Fruit fly (Drosophila melanogaster) whole organism, embryonic: Measurements from ENCODE around the gene CG13252.

ENCODE experiments used
- ATbp ChIP-seq: fragments of 200-800 bp; sonication (Bioruptor generic); optimal IDR thresholded peaks from 2 replicates; lab custom pipeline; 2017; ENCODE audit warnings: missing biosample characterization, mild to moderate bottlenecking, missing genetic modification characterization, missing genetic modification reagents
- Ada2b ChIP-seq: fragments of 200-800 bp; sonication (Bioruptor generic); IDR thresholded peaks from 2 replicates; pipeline ENCODE4 v1.3.6; 2022; ENCODE audit warnings: missing biosample characterization, missing genetic modification characterization
- Asciz ChIP-seq: fragments of 200-800 bp; sonication (Bioruptor generic); optimal IDR thresholded peaks from 2 replicates; lab custom pipeline; 2017; ENCODE audit warnings: missing biosample characterization, mild to moderate bottlenecking, missing genetic modification characterization, missing genetic modification reagents
- Bgb ChIP-seq: fragments of 200-800 bp; sonication (Bioruptor generic); IDR thresholded peaks from 2 replicates; pipeline ENCODE4 v1.3.6; 2022; ENCODE audit warnings: missing biosample characterization, missing genetic modification characterization; ENCODE audit not compliant: partially characterized antibody
- CG10209 ChIP-seq: fragments of 200-800 bp; sonication (Bioruptor generic); optimal IDR thresholded peaks from 3 replicates; lab custom pipeline; 2017; ENCODE audit warnings: missing biosample characterization, mild to moderate bottlenecking, missing genetic modification characterization, missing genetic modification reagents
- CG14014 ChIP-seq: fragments of 200-800 bp; sonication (Bioruptor generic); IDR thresholded peaks from 2 replicates; pipeline ENCODE4 v1.3.6; 2022; ENCODE audit warnings: missing biosample characterization, missing genetic modification characterization
- CG16813 ChIP-seq: fragments of 200-800 bp; sonication (Bioruptor generic); IDR thresholded peaks from 3 replicates; pipeline ENCODE4 v1.3.6; 2022; ENCODE audit warnings: missing biosample characterization, missing genetic modification characterization; ENCODE audit not compliant: partially characterized antibody
- CG17912 ChIP-seq: fragments of 200-800 bp; sonication (Bioruptor generic); optimal IDR thresholded peaks from 2 replicates; lab custom pipeline; 2018; ENCODE audit warnings: missing biosample characterization, mild to moderate bottlenecking, missing genetic modification characterization
- CG18619 ChIP-seq: fragments of 200-800 bp; sonication (Bioruptor generic); optimal IDR thresholded peaks from 3 replicates; lab custom pipeline; 2017; ENCODE audit warnings: missing biosample characterization, mild to moderate bottlenecking, missing genetic modification characterization
- CG30020 ChIP-seq: fragments of 200-800 bp; optimal IDR thresholded peaks from 2 replicates; lab custom pipeline; 2019; ENCODE audit warnings: missing biosample characterization, mild to moderate bottlenecking, missing genetic modification characterization, moderate library complexity
- CG3065 ChIP-seq: fragments of 200-800 bp; sonication (Bioruptor generic); optimal IDR thresholded peaks from 2 replicates; lab custom pipeline; 2016; ENCODE audit warnings: missing biosample characterization, missing genetic modification characterization
- CG3281 ChIP-seq: fragments of 200-800 bp; sonication (Bioruptor generic); optimal IDR thresholded peaks from 3 replicates; lab custom pipeline; 2017; ENCODE audit warnings: missing biosample characterization, mild to moderate bottlenecking, missing genetic modification characterization
- CG4707 ChIP-seq: fragments of 200-800 bp; sonication (Bioruptor generic); optimal IDR thresholded peaks from 2 replicates; lab custom pipeline; 2018; ENCODE audit warnings: missing biosample characterization, mild to moderate bottlenecking, missing genetic modification characterization, moderate library complexity
- CG4820 ChIP-seq: fragments of 200-800 bp; sonication (Bioruptor generic); optimal IDR thresholded peaks from 3 replicates; lab custom pipeline; 2016; ENCODE audit warnings: missing biosample characterization, missing genetic modification characterization
- CG7786 ChIP-seq: fragments of 200-800 bp; sonication (Bioruptor generic); optimal IDR thresholded peaks from 2 replicates; lab custom pipeline; 2016; ENCODE audit warnings: missing biosample characterization, missing genetic modification characterization
- CG7928 ChIP-seq: fragments of 200-800 bp; sonication (Bioruptor generic); optimal IDR thresholded peaks from 2 replicates; lab custom pipeline; 2017; ENCODE audit warnings: missing biosample characterization, mild to moderate bottlenecking, missing genetic modification characterization
- CG9437 ChIP-seq: fragments of 200-800 bp; sonication (Bioruptor generic); optimal IDR thresholded peaks from 2 replicates; lab custom pipeline; 2018; ENCODE audit warnings: missing biosample characterization, mild to moderate bottlenecking, missing genetic modification characterization
- CG9609 ChIP-seq: fragments of 200-800 bp; sonication (Bioruptor generic); optimal IDR thresholded peaks from 3 replicates; lab custom pipeline; 2016; ENCODE audit warnings: missing biosample characterization, missing genetic modification characterization
- Deaf1 ChIP-seq: fragments of 200-800 bp; optimal IDR thresholded peaks from 3 replicates; lab custom pipeline; 2019; ENCODE audit warnings: missing biosample characterization, mild to moderate bottlenecking, missing genetic modification characterization, moderate library complexity
- E2f2 ChIP-seq: fragments of 200-800 bp; sonication (Bioruptor generic); IDR thresholded peaks from 2 replicates; pipeline ENCODE4 v1.3.6; 2022; ENCODE audit warnings: missing biosample characterization, missing genetic modification characterization
- Gug ChIP-seq: fragments of 200-800 bp; sonication (Bioruptor generic); IDR thresholded peaks from 4 replicates; pipeline ENCODE4 v1.3.6; 2022; ENCODE audit warnings: missing biosample characterization, missing genetic modification characterization
- H15 ChIP-seq: fragments of 200-800 bp; sonication (Bioruptor generic); IDR thresholded peaks from 3 replicates; pipeline ENCODE4 v1.3.6; 2022; ENCODE audit warnings: missing biosample characterization, missing genetic modification characterization
- HLH4C ChIP-seq: fragments of 200-800 bp; sonication (Bioruptor generic); IDR thresholded peaks from 3 replicates; pipeline ENCODE4 v1.3.6; 2022; ENCODE audit warnings: missing biosample characterization, missing genetic modification characterization; ENCODE audit not compliant: partially characterized antibody
- MBD-R2 ChIP-seq: fragments of 200-800 bp; sonication (Bioruptor generic); IDR thresholded peaks from 2 replicates; pipeline ENCODE4 v1.3.6; 2022; ENCODE audit warnings: missing biosample characterization, missing genetic modification characterization
- Xbp1 ChIP-seq: fragments of 200-800 bp; sonication (Bioruptor generic); optimal IDR thresholded peaks from 3 replicates; lab custom pipeline; 2016; ENCODE audit warnings: missing biosample characterization, mild to moderate bottlenecking, missing genetic modification characterization
- al ChIP-seq: fragments of 200-800 bp; sonication (Bioruptor generic); IDR thresholded peaks from 2 replicates; pipeline ENCODE4 v1.3.6; 2022; ENCODE audit warnings: missing biosample characterization, missing genetic modification characterization
- ato ChIP-seq: fragments of 200-800 bp; sonication (Bioruptor generic); IDR thresholded peaks from 2 replicates; pipeline ENCODE4 v1.3.6; 2022; ENCODE audit warnings: missing biosample characterization, missing genetic modification characterization; ENCODE audit not compliant: partially characterized antibody
- bcd ChIP-seq: fragments of 200-800 bp; sonication (Bioruptor generic); optimal IDR thresholded peaks from 2 replicates; lab custom pipeline; 2017; ENCODE audit warnings: missing biosample characterization, mild to moderate bottlenecking, missing genetic modification characterization
- btn ChIP-seq: fragments of 200-800 bp; sonication (Bioruptor generic); optimal IDR thresholded peaks from 2 replicates; lab custom pipeline; 2016; ENCODE audit warnings: missing biosample characterization, missing genetic modification characterization
- cas ChIP-seq: fragments of 200-800 bp; sonication (Bioruptor generic); IDR thresholded peaks from 2 replicates; pipeline ENCODE4 v1.3.6; 2022; ENCODE audit warnings: missing biosample characterization, missing genetic modification characterization
- cg ChIP-seq: fragments of 200-800 bp; sonication (Bioruptor generic); optimal IDR thresholded peaks from 3 replicates; lab custom pipeline; 2019; ENCODE audit warnings: missing biosample characterization, mild to moderate bottlenecking, missing genetic modification characterization, moderate library complexity
- chinmo ChIP-seq: fragments of 200-800 bp; sonication (Bioruptor generic); IDR thresholded peaks from 4 replicates; pipeline ENCODE4 v1.3.6; 2022; ENCODE audit warnings: missing biosample characterization, missing genetic modification characterization; ENCODE audit not compliant: partially characterized antibody
- crol ChIP-seq: fragments of 200-800 bp; sonication (Bioruptor generic); IDR thresholded peaks from 2 replicates; pipeline ENCODE4 v1.3.6; 2022; ENCODE audit warnings: missing biosample characterization, missing genetic modification characterization
- dmrt99B ChIP-seq: fragments of 200-800 bp; sonication (Bioruptor generic); optimal IDR thresholded peaks from 2 replicates; lab custom pipeline; 2018; ENCODE audit warnings: missing biosample characterization, mild to moderate bottlenecking, missing genetic modification characterization, moderate library complexity
- ewg ChIP-seq: fragments of 200-800 bp; sonication (Bioruptor generic); optimal IDR thresholded peaks from 3 replicates; lab custom pipeline; 2017; ENCODE audit warnings: mild to moderate bottlenecking, missing biosample characterization, missing genetic modification reagents, missing genetic modification characterization
- eyg ChIP-seq: fragments of 200-800 bp; sonication (Bioruptor generic); optimal IDR thresholded peaks from 3 replicates; lab custom pipeline; 2016; ENCODE audit warnings: missing biosample characterization, missing genetic modification characterization
- ham ChIP-seq: fragments of 200-800 bp; sonication (Bioruptor generic); IDR thresholded peaks from 2 replicates; pipeline ENCODE4 v1.3.6; 2022; ENCODE audit warnings: missing biosample characterization, missing genetic modification characterization
- hb ChIP-seq: fragments of 200-800 bp; sonication (Bioruptor generic); IDR thresholded peaks from 3 replicates; pipeline ENCODE4 v1.3.6; 2022; ENCODE audit warnings: missing biosample characterization, missing genetic modification characterization; ENCODE audit not compliant: partially characterized antibody
- hbn ChIP-seq: fragments of 200-800 bp; sonication (Bioruptor generic); IDR thresholded peaks from 2 replicates; pipeline ENCODE4 v1.3.6; 2022; ENCODE audit warnings: missing biosample characterization, missing genetic modification characterization; ENCODE audit not compliant: partially characterized antibody
- jing ChIP-seq: fragments of 200-800 bp; sonication (Bioruptor generic); optimal IDR thresholded peaks from 2 replicates; lab custom pipeline; 2018; ENCODE audit warnings: missing biosample characterization, mild to moderate bottlenecking, missing genetic modification characterization
- lola ChIP-seq, 3 experiments: fragments of >200 bp in 2 of 3; fragments of 200-800 bp in 1 of 3; sonication (Bioruptor generic) in 1 of 3; optimal IDR thresholded peaks; 2 replicates each; lab custom pipeline; 2017 to 2019; ENCODE audit warnings: missing biosample characterization in 3 of 3, missing genetic modification characterization in 3 of 3, mild to moderate bottlenecking in 1 of 3, moderate library complexity in 1 of 3
- nerfin-1 ChIP-seq: fragments of 200-800 bp; sonication (Bioruptor generic); optimal IDR thresholded peaks from 3 replicates; lab custom pipeline; 2019; ENCODE audit warnings: missing biosample characterization, mild to moderate bottlenecking, missing genetic modification characterization, moderate library complexity
- odd ChIP-seq: fragments of 200-800 bp; sonication (Bioruptor generic); optimal IDR thresholded peaks from 2 replicates; lab custom pipeline; 2017; ENCODE audit warnings: missing biosample characterization, mild to moderate bottlenecking, missing genetic modification characterization
- org-1 ChIP-seq: fragments of 200-800 bp; sonication (Bioruptor generic); optimal IDR thresholded peaks from 2 replicates; lab custom pipeline; 2017; ENCODE audit warnings: missing biosample characterization, missing genetic modification characterization
- sd ChIP-seq: fragments of 200-800 bp; sonication (Bioruptor generic); optimal IDR thresholded peaks from 3 replicates; lab custom pipeline; 2018; ENCODE audit warnings: missing biosample characterization, mild to moderate bottlenecking, missing genetic modification characterization, moderate library complexity
- sens ChIP-seq: fragments of 200-800 bp; sonication (Bioruptor generic); peaks from one replicate; lab custom pipeline; 2016; ENCODE audit warnings: missing biosample characterization, missing genetic modification characterization
- seq ChIP-seq: fragments of 200-800 bp; sonication (Bioruptor generic); IDR thresholded peaks from 2 replicates; pipeline ENCODE4 v1.3.6; 2022; ENCODE audit warnings: missing biosample characterization, missing genetic modification characterization
- tgo ChIP-seq: fragments of 200-800 bp; sonication (Bioruptor generic); IDR thresholded peaks from 3 replicates; pipeline ENCODE4 v1.3.6; 2022; ENCODE audit warnings: missing biosample characterization, missing genetic modification characterization
- ttk ChIP-seq: fragments of 200-800 bp; sonication (Bioruptor generic); IDR thresholded peaks from 2 replicates; pipeline ENCODE4 v2.1.2; 2022; ENCODE audit warnings: missing biosample characterization, missing genetic modification characterization
- wdn ChIP-seq: fragments of 200-800 bp; sonication (Bioruptor generic); IDR thresholded peaks from 2 replicates; pipeline ENCODE4 v1.3.6; 2022; ENCODE audit warnings: missing biosample characterization, missing genetic modification characterization
- wor ChIP-seq: fragments of 200-800 bp; sonication (Bioruptor generic); IDR thresholded peaks from 2 replicates; pipeline ENCODE4 v1.3.6; 2022; ENCODE audit warnings: missing biosample characterization, missing genetic modification characterization

CG13252 gene

dm6 chr3L:20695328-20695822, 35.0 kb upstream of the CG13252 start, which contains the start of gene kni (continued):
- TF ChIP-seq CG16813 (GFP tag; lab: Robert Waterston, UW) (no peak), ato (GFP tag; lab: Robert Waterston, UW) (no peak; the same call in 1 of the 2 replicates), al (no peak), CG3281 (GFP tag; lab: Kevin White, UChicago) (no peak), hbn (GFP tag; lab: Robert Waterston, UW) (0 out of 2 replicates have a peak, but pooled peaks have one; percentile 18), sens (GFP tag; lab: Kevin White, UChicago) (peak; percentile 72), nerfin-1 (tag; lab: Kevin White, UChicago) (no peak), dmrt99B (tag; lab: Kevin White, UChicago) (no peak), CG17912 (GFP tag; lab: Kevin White, UChicago) (no peak), MBD-R2 (GFP tag; lab: Robert Waterston, UW) (no peak), CG10209 (GFP tag; lab: Kevin White, UChicago) (no peak), jing (GFP tag; lab: Kevin White, UChicago) (no peak), Gug (GFP tag; lab: Robert Waterston, UW) (no peak), hb (GFP tag; lab: Robert Waterston, UW) (no peak), CG18619 (GFP tag; lab: Kevin White, UChicago) (no peak), Ada2b (no peak), chinmo (GFP tag; lab: Robert Waterston, UW) (peak; percentile 71; the same call in 1 of the 4 replicates), CG4820 (no peak), CG9437 (GFP tag; lab: Kevin White, UChicago) (no peak), CG14014 (GFP tag; lab: Robert Waterston, UW) (no peak), HLH4C (0 out of 3 replicates have a peak, but pooled peaks have one; percentile 34), Asciz (GFP tag; lab: Kevin White, UChicago) (no peak), bcd (GFP tag; lab: Kevin White, UChicago) (no peak), lola (GFP tag; optimal IDR thresholded peaks at IDR 0.05; lab: Kevin White, UChicago) (no peak), cas (no peak), wdn (GFP tag; lab: Robert Waterston, UW) (no peak), Xbp1 (no peak), E2f2 (GFP tag; lab: Robert Waterston, UW) (no peak), odd (GFP tag; lab: Kevin White, UChicago) (no peak), org-1 (GFP tag; lab: Kevin White, UChicago) (no peak), ham (GFP tag; lab: Robert Waterston, UW) (no peak), CG7786 (no peak), CG30020 (tag; lab: Kevin White, UChicago) (no peak), crol (GFP tag; lab: Robert Waterston, UW) (no peak), cg (GFP tag; lab: Kevin White, UChicago) (peak; percentile 89), CG7928 (GFP tag; lab: Kevin White, UChicago) (no peak), Deaf1 (tag; lab: Kevin White, UChicago) (peak; percentile 81), CG3065 (no peak), CG4707 (GFP tag; lab: Kevin White, UChicago) (no peak), ATbp (GFP tag; lab: Kevin White, UChicago) (no peak), sd (tag; lab: Kevin White, UChicago) (no peak), tgo (GFP tag; lab: Robert Waterston, UW) (no peak), CG9609 (GFP tag; lab: Kevin White, UChicago) (no peak), btn (GFP tag; lab: Kevin White, UChicago) (no peak), seq (GFP tag; lab: Robert Waterston, UW) (peak; percentile 23; the same call in 1 of the 2 replicates), eyg (GFP tag; lab: Kevin White, UChicago) (no peak), wor (no peak), H15 (GFP tag; lab: Robert Waterston, UW) (no peak), ttk (no peak), ewg (no peak), Bgb (no peak)
